Fruit fly (Drosophila melanogaster) whole organism, prepupa: ENCODE data around the gene Vps39.

Source experiments
- CG15336 ChIP-seq: fragments of 200-800 bp; sonication (Bioruptor generic); IDR thresholded peaks from 2 replicates; pipeline ENCODE4 v1.3.6; 2022; ENCODE audit warnings: missing biosample characterization, missing genetic modification characterization
- CG3032 ChIP-seq: fragments of 200-800 bp; optimal IDR thresholded peaks from 2 replicates; lab custom pipeline; 2019; ENCODE audit warnings: missing biosample characterization, mild to moderate bottlenecking, missing genetic modification characterization, moderate library complexity
- CG3919 ChIP-seq: fragments of 200-800 bp; sonication (Bioruptor generic); optimal IDR thresholded peaks from 3 replicates; lab custom pipeline; 2016; ENCODE audit warnings: missing biosample characterization, missing genetic modification characterization
- CG4318 ChIP-seq: fragments of 200-800 bp; sonication (Bioruptor generic); optimal IDR thresholded peaks from 3 replicates; lab custom pipeline; 2017; ENCODE audit warnings: missing biosample characterization, mild to moderate bottlenecking, missing genetic modification characterization
- CG6163 ChIP-seq: fragments of 200-800 bp; sonication (Bioruptor generic); IDR thresholded peaks from 3 replicates; pipeline ENCODE4 v1.3.6; 2022; ENCODE audit warnings: missing biosample characterization, missing genetic modification characterization
- CG6792 ChIP-seq: fragments of 200-800 bp; sonication (Bioruptor generic); optimal IDR thresholded peaks from 3 replicates; lab custom pipeline; 2016; ENCODE audit warnings: missing biosample characterization, missing genetic modification characterization
- Eip75B ChIP-seq: fragments of 200-800 bp; sonication (Bioruptor generic); optimal IDR thresholded peaks from 3 replicates; lab custom pipeline; 2016; ENCODE audit warnings: missing biosample characterization, missing genetic modification characterization
- Hr38 ChIP-seq: sonication (Bioruptor generic); optimal IDR thresholded peaks from 2 replicates; lab custom pipeline; 2016; ENCODE audit warnings: missing biosample characterization, missing genetic modification characterization
- Hr39 ChIP-seq: fragments of 200-800 bp; sonication (Bioruptor generic); optimal IDR thresholded peaks from 2 replicates; lab custom pipeline; 2016; ENCODE audit warnings: missing biosample characterization, missing genetic modification characterization
- Hr4 ChIP-seq: fragments of 200-800 bp; sonication (Bioruptor generic); optimal IDR thresholded peaks from 3 replicates; lab custom pipeline; 2016; ENCODE audit warnings: missing biosample characterization, missing genetic modification characterization
- achi ChIP-seq: fragments of 200-800 bp; sonication (Bioruptor generic); optimal IDR thresholded peaks from 3 replicates; lab custom pipeline; 2016; ENCODE audit warnings: missing biosample characterization, missing genetic modification characterization
- net ChIP-seq: fragments of 200-800 bp; sonication (Bioruptor generic); optimal IDR thresholded peaks from 3 replicates; lab custom pipeline; 2016; ENCODE audit warnings: missing biosample characterization, missing genetic modification characterization
- topi ChIP-seq: fragments of 200-800 bp; sonication (Bioruptor generic); optimal IDR thresholded peaks from 3 replicates; lab custom pipeline; 2016; ENCODE audit warnings: missing biosample characterization, missing genetic modification characterization

DNA sequence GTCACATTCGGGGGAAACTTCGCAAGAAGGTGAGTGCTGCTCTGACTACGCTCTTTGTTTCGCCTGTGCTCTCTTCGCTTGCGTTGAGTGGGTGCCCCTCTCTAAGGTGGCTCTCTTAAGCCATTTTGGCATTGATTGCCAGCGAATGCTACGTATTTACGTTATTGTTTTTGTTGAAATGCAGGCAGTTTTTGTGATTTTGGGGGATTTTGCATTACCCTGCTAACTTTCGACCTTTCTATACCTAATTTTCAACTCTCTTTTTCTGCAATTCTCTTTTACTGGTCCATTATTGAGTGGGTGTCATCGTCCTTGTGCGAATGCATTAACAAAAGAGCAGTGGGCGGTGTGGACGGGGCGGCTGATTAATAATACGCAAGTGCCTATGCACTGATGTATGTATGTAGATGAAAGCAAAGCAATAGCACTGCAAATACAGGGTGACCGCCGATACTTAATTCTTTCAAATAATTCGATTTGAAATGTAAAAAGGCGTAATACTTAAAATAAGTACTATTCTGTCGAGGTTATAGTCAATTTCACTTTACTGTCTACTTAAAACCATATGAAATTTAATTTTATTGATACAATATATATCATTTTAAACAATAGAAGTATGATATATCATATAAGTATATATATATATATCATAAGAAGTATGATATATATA lies 1.0 kb upstream of the Vps39 start:
- TF ChIP-seq net (GFP tag; lab: Kevin White, UChicago) (peak; percentile 37), Hr4 (GFP tag; lab: Kevin White, UChicago) (no peak), Hr39 (GFP tag; lab: Kevin White, UChicago) (no peak), CG6163 (GFP tag; lab: Robert Waterston, UW) (peak; percentile 48), topi (GFP tag; lab: Kevin White, UChicago) (no peak), Eip75B (GFP tag; lab: Kevin White, UChicago) (no peak), CG3032 (tag; lab: Kevin White, UChicago) (no peak), CG6792 (GFP tag; lab: Kevin White, UChicago) (peak; percentile 1), CG4318 (GFP tag; lab: Kevin White, UChicago) (no peak), CG3919 (GFP tag; lab: Kevin White, UChicago) (no peak), achi (GFP tag; lab: Kevin White, UChicago) (no peak), CG15336 (peak; percentile 75), Hr38 (no peak)
